Worm (Caenorhabditis elegans) whole organism, L4 larva: ENCODE data around the gene sru-2.

ENCODE experiments used
- F26F4.8 ChIP-seq: fragments of 200-800 bp; sonication (Bioruptor generic); conservative IDR thresholded peaks from 2 replicates; pipeline ENCODE4 v1.3.6; 2022; ENCODE audit warnings: missing genetic modification characterization, missing compliant biosample characterization
- F37D6.2 ChIP-seq: sonication (generic microtip); optimal IDR thresholded peaks from 2 replicates; lab custom pipeline; 2016; ENCODE audit warnings: mild to moderate bottlenecking, missing genetic modification characterization, missing compliant biosample characterization
- F44E2.7 ChIP-seq: fragments of 200-800 bp; sonication (Bioruptor generic); IDR thresholded peaks from 2 replicates; pipeline ENCODE4 v2.1.2; 2022; ENCODE audit warnings: missing genetic modification characterization, missing compliant biosample characterization
- R02D3.7 ChIP-seq: fragments of 150-350 bp; sonication (generic microtip); optimal IDR thresholded peaks from 3 replicates; lab custom pipeline; 2014; ENCODE audit warnings: missing biosample characterization, missing genetic modification characterization
- Y105C5A.15 ChIP-seq: fragments of 200-800 bp; sonication (Bioruptor generic); IDR thresholded peaks from 2 replicates; pipeline ENCODE4 v1.3.6; 2022; ENCODE audit warnings: missing genetic modification characterization, missing compliant biosample characterization
- Y48G9A.11 ChIP-seq: fragments of 200-800 bp; sonication (Bioruptor generic); IDR thresholded peaks from 2 replicates; pipeline ENCODE4 v1.3.6; 2022; ENCODE audit warnings: missing genetic modification reagents, missing genetic modification characterization, missing compliant biosample characterization
- Y5F2A.4 ChIP-seq: fragments of 200-800 bp; sonication (Bioruptor generic); optimal IDR thresholded peaks from 2 replicates; lab custom pipeline; 2018; ENCODE audit warnings: mild to moderate bottlenecking, missing genetic modification characterization, missing compliant biosample characterization
- ZK337.2 ChIP-seq: fragments of 200-800 bp; sonication (Bioruptor generic); IDR thresholded peaks from 2 replicates; pipeline ENCODE4 v1.3.6; 2022; ENCODE audit warnings: missing genetic modification reagents, missing genetic modification characterization, missing compliant biosample characterization
- aha-1 ChIP-seq: fragments of 150-350 bp; peaks from one replicate; lab custom pipeline; 2014; ENCODE audit warnings: missing biosample characterization, missing genetic modification characterization
- attf-4 ChIP-seq: sonication (generic microtip); optimal IDR thresholded peaks from 3 replicates; lab custom pipeline; 2017; ENCODE audit warnings: missing biosample characterization, missing genetic modification characterization
- cey-2 ChIP-seq: sonication (generic microtip); optimal IDR thresholded peaks from 3 replicates; lab custom pipeline; 2017; ENCODE audit warnings: missing genetic modification characterization, mild to moderate bottlenecking, missing compliant biosample characterization, antibody characterized with exemption, borderline replicate concordance; ENCODE audit not compliant: insufficient read depth
- ctbp-1 ChIP-seq: fragments of 200-800 bp; sonication (Bioruptor generic); IDR thresholded peaks from 2 replicates; pipeline ENCODE4 v1.3.6; 2022; ENCODE audit warnings: missing genetic modification reagents, missing genetic modification characterization, missing compliant biosample characterization
- daf-19 ChIP-seq: fragments of 200-800 bp; sonication (Bioruptor generic); conservative IDR thresholded peaks from 2 replicates; pipeline ENCODE4 v1.3.6; 2022; ENCODE audit warnings: missing genetic modification characterization, missing compliant biosample characterization
- dmd-6 ChIP-seq: fragments of 200-800 bp; sonication (Bioruptor generic); IDR thresholded peaks from 2 replicates; pipeline ENCODE4 v1.3.6; 2022; ENCODE audit warnings: missing genetic modification reagents, missing genetic modification characterization, missing compliant biosample characterization
- dpl-1 ChIP-seq: fragments of 150-350 bp; optimal IDR thresholded peaks from 2 replicates; lab custom pipeline; 2014; ENCODE audit warnings: missing biosample characterization, missing genetic modification reagents, missing genetic modification characterization
- dve-1 ChIP-seq: sonication (generic microtip); optimal IDR thresholded peaks from 2 replicates; lab custom pipeline; 2017; ENCODE audit warnings: antibody characterized with exemption, mild to moderate bottlenecking, missing genetic modification characterization, missing compliant biosample characterization; ENCODE audit not compliant: insufficient read depth
- egl-27 ChIP-seq: sonication (generic microtip); optimal IDR thresholded peaks from 3 replicates; lab custom pipeline; 2017; ENCODE audit warnings: missing biosample characterization, missing genetic modification reagents, missing genetic modification characterization
- fkh-10 ChIP-seq: fragments of 150-350 bp; optimal IDR thresholded peaks from 2 replicates; lab custom pipeline; 2014; ENCODE audit warnings: missing biosample characterization, missing genetic modification reagents, missing genetic modification characterization
- fos-1 ChIP-seq: fragments of 150-350 bp; optimal IDR thresholded peaks from 2 replicates; lab custom pipeline; 2014; ENCODE audit warnings: missing biosample characterization, missing genetic modification characterization
- hlh-11 ChIP-seq: fragments of 200-800 bp; sonication (Bioruptor generic); optimal IDR thresholded peaks from 2 replicates; lab custom pipeline; 2018; ENCODE audit warnings: mild to moderate bottlenecking, missing genetic modification characterization, missing compliant biosample characterization
- hlh-30 ChIP-seq: sonication (generic microtip); optimal IDR thresholded peaks from 2 replicates; lab custom pipeline; 2017; ENCODE audit warnings: antibody characterized with exemption, mild to moderate bottlenecking, missing genetic modification characterization, missing compliant biosample characterization; ENCODE audit not compliant: insufficient read depth
- lim-7 ChIP-seq: fragments of 200-800 bp; sonication (Bioruptor generic); IDR thresholded peaks from 2 replicates; pipeline ENCODE4 v1.3.6; 2022; ENCODE audit warnings: missing genetic modification characterization, missing compliant biosample characterization
- lin-13 ChIP-seq: fragments of 150-350 bp; optimal IDR thresholded peaks from 2 replicates; lab custom pipeline; 2014; ENCODE audit warnings: missing biosample characterization, missing genetic modification reagents, missing genetic modification characterization
- lin-15B ChIP-seq: fragments of 150-350 bp; sonication (generic microtip); optimal IDR thresholded peaks from 3 replicates; lab custom pipeline; 2014; ENCODE audit warnings: missing biosample characterization, missing genetic modification characterization
- lin-29 ChIP-seq: fragments of 200-800 bp; sonication (Bioruptor generic); IDR thresholded peaks from 2 replicates; pipeline ENCODE4 v1.3.6; 2022; ENCODE audit warnings: missing genetic modification reagents, missing genetic modification characterization, missing compliant biosample characterization
- lin-39 ChIP-seq: fragments of 150-350 bp; optimal IDR thresholded peaks from 2 replicates; lab custom pipeline; 2014; ENCODE audit warnings: missing biosample characterization, missing genetic modification reagents, missing genetic modification characterization
- lir-3 ChIP-seq: sonication (generic microtip); optimal IDR thresholded peaks from 2 replicates; lab custom pipeline; 2016; ENCODE audit warnings: mild to moderate bottlenecking, missing genetic modification characterization, missing compliant biosample characterization
- lsy-2 ChIP-seq, 2 experiments: fragments of 150-350 bp in 1 of 2; sonication (generic microtip) in 1 of 2; optimal IDR thresholded peaks; 2 replicates each; lab custom pipeline; 2014 to 2017; ENCODE audit warnings: missing biosample characterization in 2 of 2, missing genetic modification characterization in 2 of 2
- madf-5 ChIP-seq, 2 experiments: fragments of 200-800 bp; sonication (Bioruptor generic); IDR thresholded peaks; 2 replicates each; pipeline ENCODE4 v1.3.6; 2022; ENCODE audit warnings: missing compliant biosample characterization in 2 of 2, missing genetic modification characterization in 2 of 2
- madf-9 ChIP-seq: fragments of 200-800 bp; sonication (Bioruptor generic); conservative IDR thresholded peaks from 2 replicates; pipeline ENCODE4 v1.3.6; 2022; ENCODE audit warnings: missing genetic modification reagents, missing genetic modification characterization, missing compliant biosample characterization
- mdl-1 ChIP-seq, 2 experiments: fragments of 150-350 bp in 1 of 2; sonication (generic microtip) in 1 of 2; optimal IDR thresholded peaks; 2 replicates each; lab custom pipeline; 2014 to 2017; ENCODE audit warnings: missing biosample characterization in 2 of 2, missing genetic modification characterization in 2 of 2
- mdt-29 ChIP-seq: fragments of 200-800 bp; sonication (Bioruptor generic); IDR thresholded peaks from 2 replicates; pipeline ENCODE4 v1.3.6; 2022; ENCODE audit warnings: missing genetic modification reagents, missing genetic modification characterization, missing compliant biosample characterization
- nhr-102 ChIP-seq: sonication (generic microtip); optimal IDR thresholded peaks from 2 replicates; lab custom pipeline; 2016; ENCODE audit warnings: mild to moderate bottlenecking, missing genetic modification characterization, moderate library complexity, missing compliant biosample characterization
- nhr-28 ChIP-seq: fragments of 150-350 bp; optimal IDR thresholded peaks from 2 replicates; lab custom pipeline; 2014; ENCODE audit warnings: missing biosample characterization, missing genetic modification characterization
- nhr-42 ChIP-seq: fragments of 200-800 bp; sonication (Bioruptor generic); IDR thresholded peaks from 2 replicates; pipeline ENCODE4 v1.3.6; 2022; ENCODE audit warnings: missing genetic modification characterization, missing compliant biosample characterization
- nhr-77 ChIP-seq: fragments of 150-350 bp; optimal IDR thresholded peaks from 2 replicates; lab custom pipeline; 2014; ENCODE audit warnings: missing biosample characterization, missing genetic modification characterization
- pha-4 ChIP-seq, 2 experiments: fragments of 150-350 bp in 1 of 2; fragments of 200-800 bp in 1 of 2; sonication (Bioruptor generic) in 1 of 2; IDR thresholded peaks in 1 of 2; optimal IDR thresholded peaks in 1 of 2; 2 replicates each; pipeline versions ENCODE4 v1.3.6 to Lab custom; 2014 to 2022; ENCODE audit warnings: missing genetic modification characterization in 2 of 2, missing genetic modification reagents in 2 of 2, missing biosample characterization in 1 of 2, missing compliant biosample characterization in 1 of 2
- php-3 ChIP-seq: fragments of 200-800 bp; sonication (Bioruptor generic); IDR thresholded peaks from 2 replicates; pipeline ENCODE4 v1.3.6; 2022; ENCODE audit warnings: missing genetic modification reagents, missing genetic modification characterization, missing compliant biosample characterization
- saeg-2 ChIP-seq: fragments of 200-800 bp; sonication (Bioruptor generic); IDR thresholded peaks from 2 replicates; pipeline ENCODE4 v1.3.6; 2022; ENCODE audit warnings: missing genetic modification reagents, missing genetic modification characterization, missing compliant biosample characterization
- sdz-12 ChIP-seq: fragments of 200-800 bp; sonication (Bioruptor generic); optimal IDR thresholded peaks from 2 replicates; lab custom pipeline; 2018; ENCODE audit warnings: mild to moderate bottlenecking, missing genetic modification characterization, missing compliant biosample characterization
- skn-1 ChIP-seq: fragments of 150-350 bp; optimal IDR thresholded peaks from 2 replicates; lab custom pipeline; 2014; ENCODE audit warnings: missing biosample characterization, missing genetic modification characterization
- spr-3 ChIP-seq: fragments of 200-800 bp; sonication (Bioruptor generic); optimal IDR thresholded peaks from 2 replicates; lab custom pipeline; 2018; ENCODE audit warnings: mild to moderate bottlenecking, missing genetic modification characterization, missing compliant biosample characterization
- unc-62 ChIP-seq, 3 experiments: fragments of 150-350 bp in 1 of 3; sonication (generic microtip); optimal IDR thresholded peaks in 2 of 3; peaks in 1 of 3; 1 replicate in 1 of 3; 2 replicates in 2 of 3; lab custom pipeline; 2014 to 2017; ENCODE audit warnings: missing biosample characterization in 3 of 3, missing genetic modification characterization in 3 of 3, missing genetic modification reagents in 3 of 3, missing genotype in 1 of 3
- zag-1 ChIP-seq: fragments of 150-350 bp; optimal IDR thresholded peaks from 2 replicates; lab custom pipeline; 2014; ENCODE audit warnings: missing biosample characterization, missing genetic modification characterization
- zfp-3 ChIP-seq: fragments of 200-800 bp; sonication (Bioruptor generic); conservative IDR thresholded peaks from 2 replicates; pipeline ENCODE4 v1.3.6; 2022; ENCODE audit warnings: missing genetic modification reagents, missing genetic modification characterization, missing compliant biosample characterization
- zip-2 ChIP-seq: fragments of 150-350 bp; optimal IDR thresholded peaks from 2 replicates; lab custom pipeline; 2014; ENCODE audit warnings: missing biosample characterization, missing genetic modification characterization

sru-2 gene

ce11 chrIV:9516831-9517230, 30.8 kb downstream of the sru-2 start, which contains the start of gene C33A12.19:
TSS of gene C33A12.19 (plus strand) at chrIV:9516999.
- TF ChIP-seq madf-9 (GFP tag; lab: Robert Waterston, UW) = no peak
- peak; percentile 53 for TF ChIP-seq hlh-30 (tag; lab: Kevin White, UChicago)
- no peak for TF ChIP-seq fos-1 (tag; lab: Kevin White, UChicago)
- no peak for TF ChIP-seq ZK337.2 (GFP tag; lab: Robert Waterston, UW)
- TF ChIP-seq lir-3 = no peak
- TF ChIP-seq skn-1 (tag; lab: Kevin White, UChicago) = no peak
- TF ChIP-seq pha-4 (GFP tag; IDR thresholded peaks at IDR 0.05; lab: Robert Waterston, UW) = no peak
- TF ChIP-seq pha-4 (tag; optimal IDR thresholded peaks at IDR 0.05; lab: Kevin White, UChicago) = no peak
- peak; percentile 50 for TF ChIP-seq hlh-11 (tag; lab: Kevin White, UChicago)
- no peak for TF ChIP-seq Y48G9A.11 (GFP tag; lab: Robert Waterston, UW)
- TF ChIP-seq F37D6.2 (tag; lab: Kevin White, UChicago) = no peak
- no peak for TF ChIP-seq nhr-42 (GFP tag; lab: Robert Waterston, UW)
- TF ChIP-seq R02D3.7 = no peak
- no peak for TF ChIP-seq nhr-102
- TF ChIP-seq nhr-28 (tag; lab: Kevin White, UChicago) = peak; percentile 56
- TF ChIP-seq saeg-2 = no peak
- TF ChIP-seq sdz-12 (GFP tag; lab: Kevin White, UChicago) = no peak
- TF ChIP-seq F44E2.7 (GFP tag; lab: Robert Waterston, UW) = no peak
- TF ChIP-seq F26F4.8 = no peak
- TF ChIP-seq dve-1 (tag; lab: Kevin White, UChicago) = peak; percentile 34
- no peak for TF ChIP-seq daf-19 (GFP tag; lab: Robert Waterston, UW)
- peak; percentile 20 for TF ChIP-seq cey-2 (tag; lab: Kevin White, UChicago)
- peak in 1 of 2 experiments; percentile 37 for TF ChIP-seq lsy-2 (tag; optimal IDR thresholded peaks at IDR 0.05; lab: Kevin White, UChicago)
- TF ChIP-seq fkh-10 = no peak
- no peak for TF ChIP-seq lin-39 (tag; lab: Kevin White, UChicago)
- no peak for TF ChIP-seq zip-2
- TF ChIP-seq unc-62 (GFP tag; optimal IDR thresholded peaks at IDR 0.05 in 1 of 2; lab: Kevin White, UChicago) = peak in 1 of 2 experiments; percentile 88
- TF ChIP-seq unc-62 (tag; optimal IDR thresholded peaks at IDR 0.05; lab: Kevin White, UChicago) = no peak
- TF ChIP-seq dpl-1 (GFP tag; lab: Kevin White, UChicago) = no peak
- TF ChIP-seq lin-15B (tag; lab: Kevin White, UChicago) = no peak
- TF ChIP-seq aha-1 (tag; lab: Kevin White, UChicago) = no peak
- peak; percentile 36 for TF ChIP-seq dmd-6 (GFP tag; lab: Robert Waterston, UW)
- TF ChIP-seq nhr-77 = peak; percentile 19
- peak in 1 of 2 experiments; percentile 74 for TF ChIP-seq mdl-1 (tag; optimal IDR thresholded peaks at IDR 0.05; lab: Kevin White, UChicago)

DNA sequence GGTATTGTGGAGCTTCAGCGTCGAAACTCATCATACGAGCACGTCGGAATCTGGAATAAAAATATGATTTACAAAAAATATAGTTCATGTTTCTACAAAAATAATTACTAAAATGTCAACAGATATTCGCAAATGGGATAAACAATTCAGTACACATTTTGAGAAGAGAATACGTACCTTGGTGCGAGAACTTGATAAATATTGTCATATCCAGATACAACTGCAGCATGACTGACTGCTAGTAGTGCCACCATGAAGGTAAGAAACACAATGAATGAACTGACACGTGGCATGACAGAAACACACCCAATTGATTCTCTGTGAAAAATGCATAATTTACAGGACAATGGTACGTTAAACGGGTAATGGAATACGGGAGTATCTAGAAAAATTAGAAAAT, 32.5 kb downstream of the sru-2 start, which contains the start of gene nlp-35:
Gene nlp-35, minus strand, starts transcription at position 319 of the 400 bp plus-strand sequence.
- no peak for TF ChIP-seq Y105C5A.15
- TF ChIP-seq lin-29 (GFP tag; lab: Robert Waterston, UW) = no peak
- TF ChIP-seq mdt-29 (GFP tag; lab: Robert Waterston, UW) = 0 out of 2 replicates have a peak, but pooled peaks have one; percentile 52
- 0 out of 2 replicates have a peak, but pooled peaks have one; percentile 63 for TF ChIP-seq zfp-3

ce11 chrIV:9520629-9521028, 34.6 kb downstream of the sru-2 start:
- no peak for TF ChIP-seq nhr-42 (GFP tag; lab: Robert Waterston, UW)
- no peak for TF ChIP-seq lin-13 (GFP tag; lab: Kevin White, UChicago)
- TF ChIP-seq spr-3 = no peak
- TF ChIP-seq Y5F2A.4 = no peak
- TF ChIP-seq dve-1 (tag; lab: Kevin White, UChicago) = no peak
- TF ChIP-seq ctbp-1 (GFP tag; lab: Robert Waterston, UW) = no peak
- no peak for TF ChIP-seq php-3 (GFP tag; lab: Robert Waterston, UW)
- no peak for TF ChIP-seq unc-62 (GFP tag; optimal IDR thresholded peaks at IDR 0.05 in 1 of 2; lab: Kevin White, UChicago)
- TF ChIP-seq unc-62 (tag; optimal IDR thresholded peaks at IDR 0.05; lab: Kevin White, UChicago) = no peak
- TF ChIP-seq attf-4 (tag; lab: Kevin White, UChicago) = no peak
- TF ChIP-seq egl-27 = no peak
- TF ChIP-seq zag-1 (tag; lab: Kevin White, UChicago) = no peak
- no peak for TF ChIP-seq madf-5 (GFP tag; IDR thresholded peaks at IDR 0.05; lab: Robert Waterston, UW)
- no peak for TF ChIP-seq ZK337.2 (GFP tag; lab: Robert Waterston, UW)
- TF ChIP-seq lim-7 = no peak
